Worm (Caenorhabditis elegans) whole organism, young adult: ENCODE data around the gene C18B2.4.
A peak's percentile ranks its signal among the peaks of the same experiment; 100 is the strongest.

ENCODE experiments used
- B0019.2 ChIP-seq: fragments of 200-800 bp; sonication (Bioruptor generic); conservative IDR thresholded peaks from 2 replicates; pipeline ENCODE4 v1.3.6; 2022; ENCODE audit warnings: missing genetic modification reagents, missing genetic modification characterization, missing compliant biosample characterization
- F10E7.11 ChIP-seq: sonication (generic microtip); optimal IDR thresholded peaks from 2 replicates; lab custom pipeline; 2017; ENCODE audit warnings: mild to moderate bottlenecking, missing genetic modification characterization, moderate library complexity, missing compliant biosample characterization
- F22D6.2 ChIP-seq: sonication (generic microtip); optimal IDR thresholded peaks from 2 replicates; lab custom pipeline; 2016; ENCODE audit warnings: mild to moderate bottlenecking, missing genetic modification characterization, missing compliant biosample characterization
- F39B2.1 ChIP-seq: fragments of 200-800 bp; sonication (Bioruptor generic); IDR thresholded peaks from 2 replicates; pipeline ENCODE4 v1.3.6; 2022; ENCODE audit warnings: missing genetic modification reagents, missing genetic modification characterization, missing compliant biosample characterization
- F52B5.7 ChIP-seq: sonication (generic microtip); optimal IDR thresholded peaks from 2 replicates; lab custom pipeline; 2016; ENCODE audit warnings: mild to moderate bottlenecking, missing genetic modification characterization, missing compliant biosample characterization
- F57A8.1 ChIP-seq: fragments of 200-800 bp; sonication (Bioruptor generic); optimal IDR thresholded peaks from 2 replicates; lab custom pipeline; 2018; ENCODE audit warnings: mild to moderate bottlenecking, missing genetic modification characterization, moderate library complexity, missing compliant biosample characterization
- K11D2.4 ChIP-seq: fragments of 200-800 bp; sonication (Bioruptor generic); IDR thresholded peaks from 2 replicates; pipeline ENCODE4 v1.3.6; 2022; ENCODE audit warnings: missing genetic modification reagents, missing genetic modification characterization, missing compliant biosample characterization
- K12H6.12 ChIP-seq: fragments of 200-800 bp; sonication (Bioruptor generic); optimal IDR thresholded peaks from 2 replicates; lab custom pipeline; 2018; ENCODE audit warnings: mild to moderate bottlenecking, missing genetic modification characterization, missing compliant biosample characterization
- Y56A3A.18 ChIP-seq: fragments of 200-800 bp; sonication (Bioruptor generic); IDR thresholded peaks from 2 replicates; pipeline ENCODE4 v1.3.6; 2022; ENCODE audit warnings: missing genetic modification reagents, missing genetic modification characterization, missing compliant biosample characterization
- Y95B8A.8 ChIP-seq: fragments of 200-800 bp; sonication (Bioruptor generic); IDR thresholded peaks from 2 replicates; pipeline ENCODE4 v1.3.6; 2022; ENCODE audit warnings: missing genetic modification reagents, missing genetic modification characterization, missing compliant biosample characterization
- aptf-2 ChIP-seq: fragments of 200-800 bp; sonication (Bioruptor generic); conservative IDR thresholded peaks from 2 replicates; pipeline ENCODE4 v1.3.6; 2022; ENCODE audit warnings: missing genetic modification reagents, missing genetic modification characterization, missing compliant biosample characterization
- aptf-3 ChIP-seq: fragments of 200-800 bp; sonication (Bioruptor generic); IDR thresholded peaks from 2 replicates; pipeline ENCODE4 v1.3.6; 2022; ENCODE audit warnings: missing genetic modification characterization, missing compliant biosample characterization
- cebp-2 ChIP-seq: fragments of 200-800 bp; sonication (Bioruptor generic); IDR thresholded peaks from 2 replicates; pipeline ENCODE4 v1.3.6; 2022; ENCODE audit warnings: missing genetic modification characterization, missing compliant biosample characterization
- ceh-100 ChIP-seq: fragments of 200-800 bp; sonication (Bioruptor generic); IDR thresholded peaks from 2 replicates; pipeline ENCODE4 v1.3.6; 2022; ENCODE audit warnings: missing genetic modification reagents, missing genetic modification characterization, missing compliant biosample characterization
- ceh-27 ChIP-seq: fragments of 200-800 bp; sonication (Bioruptor generic); optimal IDR thresholded peaks from 2 replicates; lab custom pipeline; 2018; ENCODE audit warnings: mild to moderate bottlenecking, missing genetic modification characterization, moderate library complexity, missing compliant biosample characterization
- dox-1 ChIP-seq: fragments of 200-800 bp; sonication (Bioruptor generic); IDR thresholded peaks from 2 replicates; pipeline ENCODE4 v1.3.6; 2022; ENCODE audit warnings: missing genetic modification reagents, missing genetic modification characterization, missing compliant biosample characterization
- dpff-1 ChIP-seq: sonication (generic microtip); optimal IDR thresholded peaks from 2 replicates; lab custom pipeline; 2017; ENCODE audit warnings: mild to moderate bottlenecking, missing genetic modification characterization, missing compliant biosample characterization
- efl-1 ChIP-seq: fragments of 150-350 bp; optimal IDR thresholded peaks from 2 replicates; lab custom pipeline; 2014; ENCODE audit warnings: missing biosample characterization, missing genetic modification reagents, missing genetic modification characterization
- egl-18 ChIP-seq: fragments of 200-800 bp; sonication (Bioruptor generic); IDR thresholded peaks from 2 replicates; pipeline ENCODE4 v1.3.6; 2022; ENCODE audit warnings: missing genetic modification reagents, missing genetic modification characterization, missing compliant biosample characterization
- hmg-1.2 ChIP-seq: fragments of 200-800 bp; sonication (Bioruptor generic); IDR thresholded peaks from 2 replicates; pipeline ENCODE4 v1.3.6; 2022; ENCODE audit warnings: missing genetic modification reagents, missing genetic modification characterization, missing compliant biosample characterization
- hmg-20 ChIP-seq: fragments of 200-800 bp; sonication (Bioruptor generic); IDR thresholded peaks from 2 replicates; pipeline ENCODE4 v1.3.6; 2022; ENCODE audit warnings: missing genetic modification reagents, missing genetic modification characterization, missing compliant biosample characterization
- hsf-1 ChIP-seq: fragments of 200-800 bp; sonication (Bioruptor generic); IDR thresholded peaks from 2 replicates; pipeline ENCODE4 v1.3.6; 2022; ENCODE audit warnings: missing genetic modification reagents, missing genetic modification characterization, missing compliant biosample characterization
- let-526 ChIP-seq: fragments of 200-800 bp; sonication (Bioruptor generic); IDR thresholded peaks from 2 replicates; pipeline ENCODE4 v1.3.6; 2022; ENCODE audit warnings: missing genetic modification reagents, missing genetic modification characterization, missing compliant biosample characterization
- madf-8 ChIP-seq: fragments of 200-800 bp; sonication (Bioruptor generic); conservative IDR thresholded peaks from 2 replicates; pipeline ENCODE4 v1.3.6; 2022; ENCODE audit warnings: missing genetic modification reagents, missing genetic modification characterization, missing compliant biosample characterization
- mxl-1 ChIP-seq: sonication (generic microtip); optimal IDR thresholded peaks from 2 replicates; lab custom pipeline; 2016; ENCODE audit warnings: missing genetic modification characterization, missing compliant biosample characterization
- nhr-27 ChIP-seq: fragments of 200-800 bp; sonication (Bioruptor generic); optimal IDR thresholded peaks from 2 replicates; lab custom pipeline; 2018; ENCODE audit warnings: mild to moderate bottlenecking, missing genetic modification characterization, moderate library complexity, missing compliant biosample characterization
- nhr-80 ChIP-seq: sonication (generic microtip); optimal IDR thresholded peaks from 2 replicates; lab custom pipeline; 2016; ENCODE audit warnings: missing genetic modification characterization, missing compliant biosample characterization
- rec-8 ChIP-seq, 2 experiments: sonication (generic microtip); optimal IDR thresholded peaks; 2 replicates each; lab custom pipeline; 2016; ENCODE audit warnings: mild to moderate bottlenecking in 2 of 2, missing genetic modification characterization in 2 of 2, missing genetic modification reagents in 2 of 2, missing genotype in 2 of 2, missing biosample characterization in 1 of 2, missing compliant biosample characterization in 1 of 2, moderate library complexity in 1 of 2
- sea-2 ChIP-seq: fragments of 200-800 bp; sonication (Bioruptor generic); IDR thresholded peaks from 2 replicates; pipeline ENCODE4 v1.3.6; 2022; ENCODE audit warnings: missing genetic modification characterization, missing compliant biosample characterization
- snpc-1.1 ChIP-seq: sonication (generic microtip); optimal IDR thresholded peaks from 2 replicates; lab custom pipeline; 2017; ENCODE audit warnings: missing genetic modification characterization, mild to moderate bottlenecking, missing compliant biosample characterization, antibody characterized with exemption, moderate library complexity, missing genotype, missing genetic modification reagents; ENCODE audit not compliant: insufficient read depth
- somi-1 ChIP-seq: fragments of 200-800 bp; sonication (Bioruptor generic); optimal IDR thresholded peaks from 2 replicates; lab custom pipeline; 2018; ENCODE audit warnings: mild to moderate bottlenecking, missing genetic modification characterization, missing compliant biosample characterization
- ztf-22 ChIP-seq: fragments of 200-800 bp; sonication (Bioruptor generic); optimal IDR thresholded peaks from 2 replicates; lab custom pipeline; 2018; ENCODE audit warnings: mild to moderate bottlenecking, missing genetic modification characterization, moderate library complexity, missing compliant biosample characterization
- ztf-26 ChIP-seq: sonication (generic microtip); optimal IDR thresholded peaks from 2 replicates; lab custom pipeline; 2017; ENCODE audit warnings: missing genetic modification characterization, missing compliant biosample characterization
- ztf-3 ChIP-seq: fragments of 200-800 bp; sonication (Bioruptor generic); optimal IDR thresholded peaks from 2 replicates; lab custom pipeline; 2018; ENCODE audit warnings: mild to moderate bottlenecking, missing genetic modification characterization, missing compliant biosample characterization
- ztf-6 ChIP-seq: fragments of 200-800 bp; sonication (Bioruptor generic); IDR thresholded peaks from 2 replicates; pipeline ENCODE4 v1.3.6; 2022; ENCODE audit warnings: missing genetic modification reagents, missing genetic modification characterization, missing compliant biosample characterization

C18B2.4 gene

DNA sequence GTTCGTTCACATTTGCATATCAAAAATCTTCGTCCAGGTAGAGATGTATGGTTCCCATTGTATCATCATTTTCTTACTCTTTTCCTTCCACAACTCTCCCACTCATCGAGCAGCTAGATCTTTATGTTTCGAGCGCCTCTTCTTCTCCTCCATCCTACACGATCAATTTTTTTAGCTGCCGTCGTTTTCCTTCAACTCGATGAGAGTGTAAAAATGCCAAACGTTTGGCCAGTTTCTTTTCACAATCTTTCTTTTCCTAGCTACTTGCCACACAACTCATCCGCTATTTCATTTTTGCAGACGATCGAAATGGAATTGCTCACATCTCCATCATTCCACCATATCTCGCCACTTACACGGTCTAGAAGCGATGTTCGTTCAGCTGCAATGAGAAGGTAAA is 4.0 kb downstream of the C18B2.4 start, which contains the start of gene C18B2.3:
C18B2.3 (plus strand) TSS at position 301 of the 400 bp plus-strand sequence.
- TF ChIP-seq cebp-2 (GFP tag; lab: Robert Waterston, UW) (no peak), rec-8 (tag; optimal IDR thresholded peaks at IDR 0.05; lab: Kevin White, UChicago) (no peak), let-526 (GFP tag; lab: Robert Waterston, UW) (no peak), F22D6.2 (tag; lab: Kevin White, UChicago) (no peak), dox-1 (GFP tag; lab: Robert Waterston, UW) (no peak), F39B2.1 (GFP tag; lab: Robert Waterston, UW) (no peak), ceh-100 (GFP tag; lab: Robert Waterston, UW) (no peak), B0019.2 (no peak), hmg-20 (GFP tag; lab: Robert Waterston, UW) (no peak), ztf-6 (GFP tag; lab: Robert Waterston, UW) (no peak), K11D2.4 (no peak), efl-1 (GFP tag; lab: Kevin White, UChicago) (no peak), mxl-1 (no peak), aptf-2 (GFP tag; lab: Robert Waterston, UW) (no peak), F52B5.7 (no peak), ztf-26 (tag; lab: Kevin White, UChicago) (no peak), egl-18 (GFP tag; lab: Robert Waterston, UW) (no peak)
- TF ChIP-seq, all 124 proteins: peak for 0

DNA sequence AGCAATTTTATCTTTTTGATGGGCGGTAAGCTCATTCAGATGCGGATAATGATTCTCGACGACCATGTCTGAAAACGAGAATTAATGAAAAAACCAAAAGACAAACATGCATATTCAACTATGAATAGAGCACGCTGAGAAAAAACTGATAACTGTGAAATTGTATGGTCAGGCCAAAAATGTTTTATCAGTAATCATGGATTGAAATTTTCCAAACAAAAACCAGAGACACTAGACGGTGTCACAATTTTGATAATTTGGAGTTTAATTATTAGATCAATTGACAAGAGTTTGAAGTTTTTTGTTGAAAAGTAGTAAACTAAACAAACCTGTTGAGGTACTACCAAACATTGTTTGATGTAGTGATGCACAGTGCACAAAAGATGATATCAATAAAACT is 5.2 kb downstream of the C18B2.4 start, which contains the start of gene cgr-1:
cgr-1 (minus strand) TSS at position 68 of the 400 bp plus-strand sequence.
- TF ChIP-seq nhr-80 (peak; percentile 64), F57A8.1 (GFP tag; lab: Kevin White, UChicago) (no peak), sea-2 (GFP tag; lab: Robert Waterston, UW) (no peak)

DNA sequence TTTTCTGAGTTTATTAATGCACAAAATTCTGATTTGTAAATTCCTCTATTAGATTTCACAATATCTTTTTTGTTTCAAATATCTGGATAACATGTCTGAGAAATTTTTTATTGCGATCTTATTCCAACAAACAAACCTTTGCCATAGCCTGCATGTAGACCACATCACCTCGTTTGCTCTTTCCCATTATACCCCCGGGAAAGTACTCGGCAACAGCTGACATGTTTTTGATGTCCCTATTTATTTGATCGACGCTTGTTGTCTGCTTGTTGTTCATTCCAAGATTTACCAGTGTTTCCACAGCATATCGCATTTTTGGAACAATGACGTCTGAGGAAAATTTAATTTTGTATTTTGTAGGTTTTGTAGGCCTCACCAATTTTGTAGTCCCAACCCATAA is 5.7 kb downstream of the C18B2.4 start:
- TF ChIP-seq Y56A3A.18 (GFP tag; lab: Robert Waterston, UW) (no peak), dox-1 (GFP tag; lab: Robert Waterston, UW) (no peak), F10E7.11 (tag; lab: Kevin White, UChicago) (no peak), dpff-1 (tag; lab: Kevin White, UChicago) (no peak), K11D2.4 (no peak), ceh-100 (GFP tag; lab: Robert Waterston, UW) (no peak), ztf-3 (no peak), ceh-27 (GFP tag; lab: Kevin White, UChicago) (no peak)
- TF ChIP-seq, all 124 proteins: peak for 0

DNA sequence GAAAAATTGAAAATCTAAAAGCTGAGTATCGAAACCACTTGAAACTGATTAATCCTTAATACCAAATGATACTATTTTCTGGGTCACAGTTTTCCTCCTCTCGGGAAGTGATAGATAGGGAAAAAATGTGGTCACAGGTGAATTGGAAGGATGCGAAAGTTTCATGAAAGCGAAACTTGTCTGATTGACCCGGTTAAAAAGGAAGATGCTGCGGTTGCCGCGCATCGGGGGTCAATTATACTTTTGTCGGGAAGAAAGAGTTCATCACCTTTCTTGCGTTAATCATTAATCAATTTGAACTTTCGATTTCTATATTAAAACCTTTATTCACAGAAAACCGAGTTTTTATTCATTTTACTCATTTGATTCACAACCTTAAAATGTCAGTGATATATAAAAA is 8.6 kb downstream of the C18B2.4 start:
- no peak for TF ChIP-seq ztf-22 (GFP tag; lab: Kevin White, UChicago)
- TF ChIP-seq hmg-20 (GFP tag; lab: Robert Waterston, UW), result no peak
- TF ChIP-seq aptf-3 (GFP tag; lab: Robert Waterston, UW), result no peak
- TF ChIP-seq hsf-1 (GFP tag; lab: Robert Waterston, UW), result no peak
- no peak for TF ChIP-seq K12H6.12 (tag; lab: Kevin White, UChicago)
- no peak for TF ChIP-seq hmg-1.2 (GFP tag; lab: Robert Waterston, UW)
- no peak for TF ChIP-seq madf-8 (GFP tag; lab: Robert Waterston, UW)
- no peak for TF ChIP-seq F10E7.11 (tag; lab: Kevin White, UChicago)
- no peak for TF ChIP-seq nhr-27 (tag; lab: Kevin White, UChicago)
- TF ChIP-seq somi-1 (GFP tag; lab: Kevin White, UChicago), result no peak
- no peak for TF ChIP-seq snpc-1.1 (tag; lab: Kevin White, UChicago)
- no peak for TF ChIP-seq Y95B8A.8 (GFP tag; lab: Robert Waterston, UW)
- TF ChIP-seq cebp-2 (GFP tag; lab: Robert Waterston, UW), result no peak
